Fruit fly (Drosophila melanogaster) whole organism, embryonic: ENCODE results near the gene Pgls.

Experiments used
- Atf6 ChIP-seq: fragments of 200-800 bp; sonication (Bioruptor generic); IDR thresholded peaks from 2 replicates; pipeline ENCODE4 v1.3.6; 2022; ENCODE audit warnings: missing biosample characterization, missing genetic modification characterization
- Awh ChIP-seq: fragments of 200-800 bp; sonication (Bioruptor generic); IDR thresholded peaks from 2 replicates; pipeline ENCODE4, ENCODE4 v1.3.6; 2022; ENCODE audit warnings: missing biosample characterization, missing genetic modification characterization
- B-H2 ChIP-seq: fragments of 200-800 bp; sonication (Bioruptor generic); optimal IDR thresholded peaks from 2 replicates; lab custom pipeline; 2018; ENCODE audit warnings: missing biosample characterization, mild to moderate bottlenecking, missing genetic modification characterization
- CG10462 ChIP-seq: fragments of 200-800 bp; sonication (Bioruptor generic); optimal IDR thresholded peaks from 2 replicates; lab custom pipeline; 2016; ENCODE audit warnings: missing biosample characterization, missing genetic modification characterization
- CG11247 ChIP-seq: fragments of 200-800 bp; sonication (Bioruptor generic); IDR thresholded peaks from 2 replicates; pipeline ENCODE4 v1.3.6; 2022; ENCODE audit warnings: missing biosample characterization, missing genetic modification characterization
- CG11696 ChIP-seq: fragments of 200-800 bp; sonication (Bioruptor generic); IDR thresholded peaks from 2 replicates; pipeline ENCODE4 v1.3.6; 2022; ENCODE audit warnings: missing biosample characterization, missing genetic modification characterization
- CG12155 ChIP-seq: fragments of 200-800 bp; sonication (Bioruptor generic); optimal IDR thresholded peaks from 3 replicates; lab custom pipeline; 2016; ENCODE audit warnings: missing biosample characterization, missing genetic modification characterization
- CG16779 ChIP-seq: fragments of 200-800 bp; sonication (Bioruptor generic); IDR thresholded peaks from 2 replicates; pipeline ENCODE4 v1.3.6; 2022; ENCODE audit warnings: missing biosample characterization, missing genetic modification characterization
- CG17359 ChIP-seq: fragments of 200-800 bp; sonication (Bioruptor generic); optimal IDR thresholded peaks from 3 replicates; lab custom pipeline; 2018; ENCODE audit warnings: missing biosample characterization, mild to moderate bottlenecking, missing genetic modification characterization, moderate library complexity
- CG17568 ChIP-seq: fragments of 200-800 bp; sonication (Bioruptor generic); optimal IDR thresholded peaks from 2 replicates; lab custom pipeline; 2018; ENCODE audit warnings: missing biosample characterization, mild to moderate bottlenecking, missing genetic modification characterization, moderate library complexity
- CG18619 ChIP-seq: fragments of 200-800 bp; sonication (Bioruptor generic); optimal IDR thresholded peaks from 3 replicates; lab custom pipeline; 2017; ENCODE audit warnings: missing biosample characterization, mild to moderate bottlenecking, missing genetic modification characterization
- CG4328 ChIP-seq: fragments of 200-800 bp; sonication (Bioruptor generic); optimal IDR thresholded peaks from 3 replicates; lab custom pipeline; 2017; ENCODE audit warnings: missing biosample characterization, missing genetic modification reagents, missing genetic modification characterization
- CG4820 ChIP-seq: fragments of 200-800 bp; sonication (Bioruptor generic); optimal IDR thresholded peaks from 3 replicates; lab custom pipeline; 2016; ENCODE audit warnings: missing biosample characterization, missing genetic modification characterization
- CG6254 ChIP-seq: fragments of 200-800 bp; sonication (Bioruptor generic); optimal IDR thresholded peaks from 3 replicates; lab custom pipeline; 2017; ENCODE audit warnings: mild to moderate bottlenecking, missing biosample characterization, missing genetic modification reagents, missing genetic modification characterization
- CG6689 ChIP-seq: fragments of 200-800 bp; sonication (Bioruptor generic); IDR thresholded peaks from 2 replicates; pipeline ENCODE4 v1.3.6; 2022; ENCODE audit warnings: missing biosample characterization, missing genetic modification characterization
- CG6791 ChIP-seq: fragments of 200-800 bp; sonication (Bioruptor generic); IDR thresholded peaks from 3 replicates; pipeline ENCODE4 v1.3.6; 2022; ENCODE audit warnings: missing biosample characterization, missing genetic modification characterization; ENCODE audit not compliant: partially characterized antibody
- CG7271 ChIP-seq: fragments of 200-800 bp; sonication (Bioruptor generic); optimal IDR thresholded peaks from 2 replicates; lab custom pipeline; 2018; ENCODE audit warnings: missing biosample characterization, mild to moderate bottlenecking, missing genetic modification characterization, moderate library complexity
- CG7357 ChIP-seq: fragments of 200-800 bp; sonication (Bioruptor generic); IDR thresholded peaks from 3 replicates; pipeline ENCODE4 v1.3.6; 2022; ENCODE audit warnings: missing biosample characterization, missing genetic modification characterization
- CG7987 ChIP-seq: fragments of 200-800 bp; sonication (Bioruptor generic); optimal IDR thresholded peaks from 2 replicates; lab custom pipeline; 2018; ENCODE audit warnings: missing biosample characterization, mild to moderate bottlenecking, missing genetic modification characterization, moderate library complexity
- CG8388 ChIP-seq: fragments of 200-800 bp; sonication (Bioruptor generic); optimal IDR thresholded peaks from 2 replicates; lab custom pipeline; 2019; ENCODE audit warnings: missing biosample characterization, mild to moderate bottlenecking, missing genetic modification characterization, moderate library complexity
- CG9437 ChIP-seq: fragments of 200-800 bp; sonication (Bioruptor generic); optimal IDR thresholded peaks from 2 replicates; lab custom pipeline; 2018; ENCODE audit warnings: missing biosample characterization, mild to moderate bottlenecking, missing genetic modification characterization
- Camta ChIP-seq: fragments of 200-800 bp; sonication (Bioruptor generic); optimal IDR thresholded peaks from 2 replicates; lab custom pipeline; 2016; ENCODE audit warnings: missing biosample characterization, missing genetic modification characterization
- Fer2 ChIP-seq: fragments of 200-800 bp; sonication (Bioruptor generic); optimal IDR thresholded peaks from 2 replicates; lab custom pipeline; 2018; ENCODE audit warnings: missing biosample characterization, mild to moderate bottlenecking, missing genetic modification characterization, moderate library complexity
- H15 ChIP-seq: fragments of 200-800 bp; sonication (Bioruptor generic); IDR thresholded peaks from 3 replicates; pipeline ENCODE4 v1.3.6; 2022; ENCODE audit warnings: missing biosample characterization, missing genetic modification characterization
- HLH3B ChIP-seq: fragments of 200-800 bp; sonication (Bioruptor generic); IDR thresholded peaks from 2 replicates; pipeline ENCODE4 v1.3.6; 2022; ENCODE audit warnings: missing biosample characterization, missing genetic modification characterization
- HLH4C ChIP-seq: fragments of 200-800 bp; sonication (Bioruptor generic); IDR thresholded peaks from 3 replicates; pipeline ENCODE4 v1.3.6; 2022; ENCODE audit warnings: missing biosample characterization, missing genetic modification characterization; ENCODE audit not compliant: partially characterized antibody
- Hr78 ChIP-seq, 2 experiments: fragments of 200-800 bp in 1 of 2; fragments of >200 bp in 1 of 2; sonication (Bioruptor generic) in 1 of 2; optimal IDR thresholded peaks; 2 replicates each; lab custom pipeline; 2017 to 2019; ENCODE audit warnings: missing biosample characterization in 2 of 2, missing genetic modification characterization in 2 of 2, mild to moderate bottlenecking in 1 of 2, moderate library complexity in 1 of 2
- MTF-1 ChIP-seq: fragments of 200-800 bp; sonication (Bioruptor generic); optimal IDR thresholded peaks from 2 replicates; lab custom pipeline; 2018; ENCODE audit warnings: missing biosample characterization, mild to moderate bottlenecking, missing genetic modification characterization, borderline replicate concordance
- Rfx ChIP-seq: fragments of 200-800 bp; sonication (Bioruptor generic); IDR thresholded peaks from 2 replicates; pipeline ENCODE4 v1.3.6; 2022; ENCODE audit warnings: missing biosample characterization, missing genetic modification characterization
- Ssrp ChIP-seq: fragments of 200-800 bp; sonication (Bioruptor generic); optimal IDR thresholded peaks from 2 replicates; lab custom pipeline; 2018; ENCODE audit warnings: missing biosample characterization, mild to moderate bottlenecking, missing genetic modification characterization, moderate library complexity
- ap ChIP-seq: fragments of 200-800 bp; sonication (Bioruptor generic); IDR thresholded peaks from 2 replicates; pipeline ENCODE4 v1.3.6; 2022; ENCODE audit warnings: missing biosample characterization, missing genetic modification characterization
- ato ChIP-seq: fragments of 200-800 bp; sonication (Bioruptor generic); IDR thresholded peaks from 2 replicates; pipeline ENCODE4 v1.3.6; 2022; ENCODE audit warnings: missing biosample characterization, missing genetic modification characterization; ENCODE audit not compliant: partially characterized antibody
- cg ChIP-seq: fragments of 200-800 bp; sonication (Bioruptor generic); optimal IDR thresholded peaks from 3 replicates; lab custom pipeline; 2019; ENCODE audit warnings: missing biosample characterization, mild to moderate bottlenecking, missing genetic modification characterization, moderate library complexity
- chinmo ChIP-seq: fragments of 200-800 bp; sonication (Bioruptor generic); IDR thresholded peaks from 4 replicates; pipeline ENCODE4 v1.3.6; 2022; ENCODE audit warnings: missing biosample characterization, missing genetic modification characterization; ENCODE audit not compliant: partially characterized antibody
- chn ChIP-seq: fragments of 200-800 bp; sonication (Bioruptor generic); optimal IDR thresholded peaks from 2 replicates; lab custom pipeline; 2016; ENCODE audit warnings: missing biosample characterization, missing genetic modification characterization
- ci ChIP-seq: fragments of 200-800 bp; sonication (Bioruptor generic); IDR thresholded peaks from 3 replicates; pipeline ENCODE4 v1.3.6; 2022; ENCODE audit warnings: missing biosample characterization, missing genetic modification characterization
- dmrt11E ChIP-seq: fragments of 200-800 bp; sonication (Bioruptor generic); optimal IDR thresholded peaks from 3 replicates; lab custom pipeline; 2018; ENCODE audit warnings: missing biosample characterization, mild to moderate bottlenecking, missing genetic modification characterization, moderate library complexity
- dmrt99B ChIP-seq: fragments of 200-800 bp; sonication (Bioruptor generic); optimal IDR thresholded peaks from 2 replicates; lab custom pipeline; 2018; ENCODE audit warnings: missing biosample characterization, mild to moderate bottlenecking, missing genetic modification characterization, moderate library complexity
- en ChIP-seq: fragments of 200-800 bp; sonication (Bioruptor generic); optimal IDR thresholded peaks from 2 replicates; lab custom pipeline; 2016; ENCODE audit warnings: missing biosample characterization, missing genetic modification characterization
- gce ChIP-seq: fragments of 200-800 bp; sonication (Bioruptor generic); IDR thresholded peaks from 3 replicates; pipeline ENCODE4 v1.3.6; 2022; ENCODE audit warnings: missing biosample characterization, missing genetic modification characterization
- kah ChIP-seq: fragments of 200-800 bp; sonication (Bioruptor generic); optimal IDR thresholded peaks from 2 replicates; lab custom pipeline; 2018; ENCODE audit warnings: missing biosample characterization, mild to moderate bottlenecking, missing genetic modification characterization
- klu ChIP-seq: fragments of 200-800 bp; sonication (Bioruptor generic); IDR thresholded peaks from 2 replicates; pipeline ENCODE4 v1.3.6; 2022; ENCODE audit warnings: missing biosample characterization, missing genetic modification characterization
- oc ChIP-seq: fragments of 200-800 bp; sonication (Bioruptor generic); optimal IDR thresholded peaks from 2 replicates; lab custom pipeline; 2018; ENCODE audit warnings: missing biosample characterization, mild to moderate bottlenecking, missing genetic modification characterization, moderate library complexity
- pho ChIP-seq: fragments of 200-800 bp; sonication (Bioruptor generic); optimal IDR thresholded peaks from 2 replicates; lab custom pipeline; 2016; ENCODE audit warnings: missing biosample characterization, missing genetic modification characterization
- ro ChIP-seq: fragments of 200-800 bp; sonication (Bioruptor generic); IDR thresholded peaks from 2 replicates; pipeline ENCODE4 v1.3.6; 2022; ENCODE audit warnings: missing biosample characterization, missing genetic modification characterization
- run ChIP-seq: fragments of 200-800 bp; sonication (Bioruptor generic); optimal IDR thresholded peaks from 3 replicates; lab custom pipeline; 2018; ENCODE audit warnings: missing biosample characterization, mild to moderate bottlenecking, missing genetic modification characterization
- sc ChIP-seq, 3 experiments: fragments of >200 bp in 2 of 3; fragments of 200-800 bp in 1 of 3; sonication (Bioruptor generic) in 1 of 3; optimal IDR thresholded peaks; 2 replicates in 2 of 3; 3 replicates in 1 of 3; lab custom pipeline; 2017; ENCODE audit warnings: mild to moderate bottlenecking in 1 of 3, missing biosample characterization in 1 of 3, missing genetic modification characterization in 1 of 3, missing genetic modification reagents in 1 of 3
- seq ChIP-seq: fragments of 200-800 bp; sonication (Bioruptor generic); IDR thresholded peaks from 2 replicates; pipeline ENCODE4 v1.3.6; 2022; ENCODE audit warnings: missing biosample characterization, missing genetic modification characterization
- so ChIP-seq: fragments of 200-800 bp; sonication (Bioruptor generic); IDR thresholded peaks from 3 replicates; pipeline ENCODE4 v1.3.6; 2022; ENCODE audit warnings: missing biosample characterization, missing genetic modification characterization
- tna ChIP-seq: fragments of 200-800 bp; sonication (Bioruptor generic); IDR thresholded peaks from 2 replicates; pipeline ENCODE4 v1.3.6; 2022; ENCODE audit warnings: missing biosample characterization, missing genetic modification characterization; ENCODE audit not compliant: partially characterized antibody

Gene Pgls

DNA sequence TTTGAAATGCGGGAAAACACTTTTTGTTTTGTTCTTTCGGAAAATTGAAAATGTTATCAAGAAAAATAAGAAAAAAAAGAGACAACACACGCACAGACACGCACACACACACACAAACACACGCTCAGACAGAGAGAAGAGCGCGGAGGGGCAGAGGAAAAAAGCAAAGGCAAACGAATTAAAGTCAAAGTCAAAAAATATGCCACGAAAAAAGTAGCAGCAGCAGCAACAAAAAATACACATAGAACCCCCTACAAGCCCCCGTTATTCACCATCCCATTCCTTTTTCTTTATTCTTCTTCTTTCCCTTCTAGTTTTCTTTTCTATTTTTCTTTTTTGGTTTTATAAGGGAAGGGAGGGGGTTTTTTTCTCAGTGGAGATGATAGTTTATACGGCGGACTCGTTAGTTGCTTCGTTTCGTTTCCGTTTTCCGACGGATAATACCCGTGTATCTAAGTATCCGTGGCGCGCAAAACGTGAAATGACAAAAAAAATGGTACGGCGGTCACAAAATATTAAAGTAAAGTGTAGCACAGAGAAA lies 32.3 kb upstream of the Pgls start (continued):
- no peak for TF ChIP-seq CG18619
- TF ChIP-seq chn (GFP tag; lab: Kevin White, UChicago) = no peak
- TF ChIP-seq CG6689 = no peak
- TF ChIP-seq Fer2 (tag; lab: Kevin White, UChicago) = no peak
- peak; percentile 84 for TF ChIP-seq CG6254
- no peak for TF ChIP-seq B-H2 (GFP tag; lab: Kevin White, UChicago)
- TF ChIP-seq ap (GFP tag; lab: Robert Waterston, UW) = no peak
- TF ChIP-seq CG9437 (GFP tag; lab: Kevin White, UChicago) = no peak
- no peak for TF ChIP-seq Hr78 (GFP tag; optimal IDR thresholded peaks at IDR 0.05; lab: Kevin White, UChicago)
- no peak for TF ChIP-seq dmrt99B
- TF ChIP-seq klu (GFP tag; lab: Robert Waterston, UW) = no peak
- no peak for TF ChIP-seq sc (optimal IDR thresholded peaks at IDR 0.05; lab: Kevin White, UChicago)
- no peak for TF ChIP-seq sc (GFP tag; optimal IDR thresholded peaks at IDR 0.05; lab: Kevin White, UChicago)
- TF ChIP-seq en = no peak
- TF ChIP-seq cg (GFP tag; lab: Kevin White, UChicago) = peak; percentile 43
- TF ChIP-seq tna = no peak
- no peak for TF ChIP-seq MTF-1
- no peak for TF ChIP-seq CG11696 (GFP tag; lab: Robert Waterston, UW)
- 0 out of 2 replicates have a peak, but pooled peaks have one; percentile 6 for TF ChIP-seq Atf6
- TF ChIP-seq dmrt11E (tag; lab: Kevin White, UChicago) = no peak
- TF ChIP-seq kah = no peak
- TF ChIP-seq CG17568 (GFP tag; lab: Kevin White, UChicago) = no peak
- no peak for TF ChIP-seq Camta (GFP tag; lab: Kevin White, UChicago)
- no peak for TF ChIP-seq HLH3B (GFP tag; lab: Robert Waterston, UW)
- TF ChIP-seq seq (GFP tag; lab: Robert Waterston, UW) = no peak
- no peak for TF ChIP-seq HLH4C (GFP tag; lab: Robert Waterston, UW)
- TF ChIP-seq CG4328 (GFP tag; lab: Kevin White, UChicago) = no peak
- TF ChIP-seq CG4820 (GFP tag; lab: Kevin White, UChicago) = peak; percentile 12
- TF ChIP-seq CG6791 (GFP tag; lab: Robert Waterston, UW) = 0 out of 3 replicates have a peak, but pooled peaks have one; percentile 36
- TF ChIP-seq CG16779 (GFP tag; lab: Robert Waterston, UW) = no peak
- TF ChIP-seq ci = peak; percentile 47; the same call in 2 of the 3 replicates
- TF ChIP-seq H15 (GFP tag; lab: Robert Waterston, UW) = no peak
- no peak for TF ChIP-seq Ssrp
- peak; percentile 76 for TF ChIP-seq CG17359
- TF ChIP-seq, all 482 proteins: peak for 26

DNA sequence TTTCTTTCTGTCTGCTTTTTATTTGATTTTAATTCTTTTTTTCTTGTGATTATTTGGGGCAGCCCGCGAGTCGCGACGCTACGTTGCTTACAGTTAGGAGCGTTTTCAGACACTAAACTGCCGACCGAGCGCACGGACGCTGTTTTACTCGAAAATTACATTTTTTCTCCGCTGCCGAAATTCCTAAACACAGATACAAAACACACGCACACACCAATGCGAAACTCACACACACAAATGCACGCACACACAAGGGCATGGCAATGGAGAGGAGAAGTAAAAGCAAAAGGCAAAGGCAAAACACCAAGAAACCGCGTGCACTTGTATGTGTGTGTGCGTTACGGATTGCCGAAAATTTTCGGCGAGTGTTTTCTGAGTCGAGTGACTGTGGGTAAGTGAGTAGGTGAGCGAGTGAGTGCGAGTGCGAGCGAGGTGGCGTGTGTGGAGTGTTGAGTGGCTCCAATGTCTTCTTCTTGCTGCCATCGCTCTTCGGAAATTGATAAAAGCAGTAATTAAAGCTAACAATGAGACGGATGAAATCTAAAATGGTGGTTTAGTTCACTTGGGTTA lies 31.6 kb upstream of the Pgls start:
- TF ChIP-seq Awh = no peak
- peak; percentile 95 for TF ChIP-seq chinmo (GFP tag; lab: Robert Waterston, UW)
- TF ChIP-seq ro (GFP tag; lab: Robert Waterston, UW) = no peak
- no peak for TF ChIP-seq CG7357
- TF ChIP-seq CG11247 (GFP tag; lab: Robert Waterston, UW) = no peak
- TF ChIP-seq gce = 0 out of 3 replicates have a peak, but pooled peaks have one; percentile 6
- peak; percentile 17; the same call in 1 of the 3 replicates for TF ChIP-seq so (GFP tag; lab: Robert Waterston, UW)
- no peak for TF ChIP-seq CG7271 (tag; lab: Kevin White, UChicago)
- 0 out of 2 replicates have a peak, but pooled peaks have one; percentile 16 for TF ChIP-seq tna
- no peak for TF ChIP-seq pho (GFP tag; lab: Kevin White, UChicago)
- peak; percentile 20; the same call in 1 of the 2 replicates for TF ChIP-seq Rfx (GFP tag; lab: Robert Waterston, UW)
- peak; percentile 32; the same call in 1 of the 2 replicates for TF ChIP-seq ato (GFP tag; lab: Robert Waterston, UW)
- no peak for TF ChIP-seq run (tag; lab: Kevin White, UChicago)
- TF ChIP-seq oc (tag; lab: Kevin White, UChicago) = no peak
- no peak for TF ChIP-seq CG10462 (GFP tag; lab: Kevin White, UChicago)
- peak; percentile 50 for TF ChIP-seq CG7987
- TF ChIP-seq CG8388 (GFP tag; lab: Kevin White, UChicago) = no peak
- peak; percentile 7 for TF ChIP-seq CG12155 (GFP tag; lab: Kevin White, UChicago)
